Fruit fly (Drosophila melanogaster): ENCODE results near the gene Ddrgk1.

Ddrgk1 gene

dm6 chr3R:21223453-21224057 is 8.7 kb downstream of the Ddrgk1 start, which contains the start of the genes CG3337 and Nelf-A (continued):
- TF ChIP-seq CG11560 (tag; IDR thresholded peaks at IDR 0.05) (peak; percentile 68; the same call in 2 of the 3 replicates), CG15514 (GFP tag; optimal IDR thresholded peaks at IDR 0.05) (peak; percentile 85), tap (tag; optimal IDR thresholded peaks at IDR 0.05) (no peak), toy (GFP tag; IDR thresholded peaks at IDR 0.05) (no peak), cwo (GFP tag; optimal IDR thresholded peaks at IDR 0.05) (no peak), C15 (GFP tag; IDR thresholded peaks at IDR 0.05) (no peak), onecut (GFP tag; IDR thresholded peaks at IDR 0.05) (peak; percentile 64), tin (GFP tag; optimal IDR thresholded peaks at IDR 0.05) (peak; percentile 74), Dfd (GFP tag; optimal IDR thresholded peaks at IDR 0.05) (no peak), Nf-YA (GFP tag; IDR thresholded peaks at IDR 0.05) (no peak), esg (GFP tag; conservative IDR thresholded peaks at IDR 0.05) (no peak), CG11247 (GFP tag; IDR thresholded peaks at IDR 0.05) (peak; percentile 85), gce (GFP tag; IDR thresholded peaks at IDR 0.05) (no peak), crp (GFP tag; optimal IDR thresholded peaks at IDR 0.05) (peak in 1 of 2 experiments; percentile 53), Atf3 (GFP tag; optimal IDR thresholded peaks at IDR 0.05) (peak; percentile 40), CG9876 (GFP tag; optimal IDR thresholded peaks at IDR 0.05) (peak; percentile 72), Ssrp (tag; optimal IDR thresholded peaks at IDR 0.05) (no peak), h (optimal IDR thresholded peaks at IDR 0.05) (no peak), CG17829 (tag; optimal IDR thresholded peaks at IDR 0.05) (peak; percentile 54), Kr (GFP tag; optimal IDR thresholded peaks at IDR 0.05) (no peak), CG18476 (GFP tag; optimal IDR thresholded peaks at IDR 0.05) (peak; percentile 29), maf-S (GFP tag; optimal IDR thresholded peaks at IDR 0.05) (peak; percentile 55), NC2β (GFP tag; optimal IDR thresholded peaks at IDR 0.05) (peak; percentile 73), Doc3 (GFP tag; IDR thresholded peaks at IDR 0.05; ENCODE audit: partially characterized antibody) (peak; percentile 55; the same call in 2 of the 3 replicates), odd (GFP tag; optimal IDR thresholded peaks at IDR 0.05) (no peak), ken (GFP tag; IDR thresholded peaks at IDR 0.05) (peak; percentile 72), CG2199 (GFP tag; IDR thresholded peaks at IDR 0.05) (peak; percentile 77; the same call in 2 of the 3 replicates), seq (GFP tag; IDR thresholded peaks at IDR 0.05) (no peak), dmrt11E (tag; optimal IDR thresholded peaks at IDR 0.05) (peak; percentile 42), CG10321 (GFP tag; IDR thresholded peaks at IDR 0.05) (peak; percentile 41; the same call in 1 of the 2 replicates), tx (GFP tag; optimal IDR thresholded peaks at IDR 0.05) (peak; percentile 58), CG6254 (GFP tag; optimal IDR thresholded peaks at IDR 0.05) (peak; percentile 84), HLHmδ (GFP tag; optimal IDR thresholded peaks at IDR 0.05) (peak; percentile 67), zen (tag; optimal IDR thresholded peaks at IDR 0.05) (peak; percentile 45), D (optimal IDR thresholded peaks at IDR 0.05) (no peak), D (GFP tag; optimal IDR thresholded peaks at IDR 0.05) (peak; percentile 14), CG13424 (tag; optimal IDR thresholded peaks at IDR 0.05) (peak; percentile 48), mam (GFP tag; optimal IDR thresholded peaks at IDR 0.05) (peak; percentile 88), CG18599 (GFP tag; optimal IDR thresholded peaks at IDR 0.05) (no peak), CG9932 (GFP tag; IDR thresholded peaks at IDR 0.05) (peak; percentile 92), D19B (GFP tag; optimal IDR thresholded peaks at IDR 0.05) (no peak), sna (GFP tag; IDR thresholded peaks at IDR 0.05; ENCODE audit: partially characterized antibody) (0 out of 2 replicates have a peak, but pooled peaks have one; percentile 29), Abd-B (GFP tag; optimal IDR thresholded peaks at IDR 0.05) (peak; percentile 40), CG12769 (tag; optimal IDR thresholded peaks at IDR 0.05) (no peak), ham (GFP tag; IDR thresholded peaks at IDR 0.05) (no peak), E2f1 (GFP tag; IDR thresholded peaks at IDR 0.05) (peak; percentile 63), CG1024 (GFP tag; IDR thresholded peaks at IDR 0.05) (peak; percentile 65; the same call in 1 of the 2 replicates), dpn (GFP tag; optimal IDR thresholded peaks at IDR 0.05) (peak; percentile 79 to 87), CG7839 (tag; optimal IDR thresholded peaks at IDR 0.05) (peak; percentile 44), Gsc (GFP tag; IDR thresholded peaks at IDR 0.05) (no peak)
